Worm (Caenorhabditis elegans): ENCODE results near the gene insc-1.

The insc-1 gene

ce11 chrII:7381142-7381611, 22.5 kb downstream of the insc-1 start, which contains the start of gene C07D10.5:
Gene C07D10.5 (plus strand): TSS chrII:7381561.
- TF ChIP-seq K02D7.2 (tag; optimal IDR thresholded peaks at IDR 0.05) (no peak), ceh-14 (tag; optimal IDR thresholded peaks at IDR 0.05) (no peak), unc-3 (GFP tag; conservative IDR thresholded peaks at IDR 0.05) (no peak), unc-3 (tag; optimal IDR thresholded peaks at IDR 0.05) (no peak), unc-55 (GFP tag; optimal IDR thresholded peaks at IDR 0.05) (no peak), dmd-4 (tag; optimal IDR thresholded peaks at IDR 0.05; ENCODE audit: borderline replicate concordance) (no peak), ama-1 (optimal IDR thresholded peaks at IDR 0.05) (no peak), nhr-232 (tag; optimal IDR thresholded peaks at IDR 0.05) (no peak)

- no peak for TF ChIP-seq fax-1 (tag; optimal IDR thresholded peaks at IDR 0.05)
- TF ChIP-seq unc-42 (tag; optimal IDR thresholded peaks at IDR 0.05) = no peak
- TF ChIP-seq F13H6.1 (tag; optimal IDR thresholded peaks at IDR 0.05) = no peak
- no peak for TF ChIP-seq dmd-4 (tag; optimal IDR thresholded peaks at IDR 0.05; ENCODE audit: borderline replicate concordance)
- TF ChIP-seq ets-4 (tag; optimal IDR thresholded peaks at IDR 0.05) = no peak
- no peak for TF ChIP-seq eyg-1 (tag; optimal IDR thresholded peaks at IDR 0.05)
- TF ChIP-seq pha-2 (tag; optimal IDR thresholded peaks at IDR 0.05) = no peak
- TF ChIP-seq K09A11.1 (tag; optimal IDR thresholded peaks at IDR 0.05; ENCODE audit: insufficient read depth) = no peak
- TF ChIP-seq ceh-18 (tag; optimal IDR thresholded peaks at IDR 0.05) = no peak
- TF ChIP-seq unc-55 (GFP tag; optimal IDR thresholded peaks at IDR 0.05) = no peak
- TF ChIP-seq fkh-10 (GFP tag; optimal IDR thresholded peaks at IDR 0.05) = no peak
- TF ChIP-seq zip-5 (tag; optimal IDR thresholded peaks at IDR 0.05) = no peak
- TF ChIP-seq nfya-1 (tag; optimal IDR thresholded peaks at IDR 0.05) = no peak
- TF ChIP-seq hlh-30 (tag; optimal IDR thresholded peaks at IDR 0.05; ENCODE audit: insufficient read depth) = no peak
- no peak for TF ChIP-seq ama-1 (optimal IDR thresholded peaks at IDR 0.05)
These were observed 23.3 kb downstream of the insc-1 start for ce11 chrII:7381947-7382346.

- TF ChIP-seq ztf-16 (tag; optimal IDR thresholded peaks at IDR 0.05) (no peak), ama-1 (optimal IDR thresholded peaks at IDR 0.05) (no peak), zip-5 (tag; optimal IDR thresholded peaks at IDR 0.05) (no peak), nhr-232 (tag; optimal IDR thresholded peaks at IDR 0.05) (no peak), unc-55 (GFP tag; optimal IDR thresholded peaks at IDR 0.05) (no peak), K02D7.2 (tag; optimal IDR thresholded peaks at IDR 0.05) (no peak), hlh-15 (tag; optimal IDR thresholded peaks at IDR 0.05) (no peak), eyg-1 (tag; optimal IDR thresholded peaks at IDR 0.05) (no peak), hlh-30 (tag; optimal IDR thresholded peaks at IDR 0.05; ENCODE audit: insufficient read depth) (no peak), gmeb-2 (tag; optimal IDR thresholded peaks at IDR 0.05) (no peak), sdc-2 (tag; optimal IDR thresholded peaks at IDR 0.05) (no peak), ahr-1 (tag; optimal IDR thresholded peaks at IDR 0.05) (no peak), unc-3 (GFP tag; conservative IDR thresholded peaks at IDR 0.05) (no peak), unc-3 (tag; optimal IDR thresholded peaks at IDR 0.05) (no peak), rnt-1 (tag; optimal IDR thresholded peaks at IDR 0.05) (no peak), hlh-8 (tag; optimal IDR thresholded peaks at IDR 0.05) (no peak), nfya-1 (tag; optimal IDR thresholded peaks at IDR 0.05) (no peak)
These were observed 26.7 kb downstream of the insc-1 start, which contains the start of gene sre-3 for ce11 chrII:7385442-7385841. Gene sre-3 (plus strand): TSS chrII:7385742.

- TF ChIP-seq lim-6 (tag; optimal IDR thresholded peaks at IDR 0.05) (no peak), K02D7.2 (tag; optimal IDR thresholded peaks at IDR 0.05) (no peak), hlh-15 (tag; optimal IDR thresholded peaks at IDR 0.05) (no peak), tbx-7 (tag; optimal IDR thresholded peaks at IDR 0.05) (no peak), fax-1 (tag; optimal IDR thresholded peaks at IDR 0.05) (no peak), pha-2 (tag; optimal IDR thresholded peaks at IDR 0.05) (no peak), nhr-232 (tag; optimal IDR thresholded peaks at IDR 0.05) (no peak), dve-1 (tag; optimal IDR thresholded peaks at IDR 0.05) (no peak), ceh-2 (tag; optimal IDR thresholded peaks at IDR 0.05) (no peak), F13H6.1 (tag; optimal IDR thresholded peaks at IDR 0.05) (no peak)
These were observed 31.6 kb downstream of the insc-1 start for ce11 chrII:7390335-7390734.

- TF ChIP-seq pax-1 (tag; optimal IDR thresholded peaks at IDR 0.05) = no peak
- TF ChIP-seq ceh-2 (tag; optimal IDR thresholded peaks at IDR 0.05) = no peak
- TF ChIP-seq hlh-6 (tag; optimal IDR thresholded peaks at IDR 0.05) = no peak
- no peak for TF ChIP-seq ceh-30 (tag; optimal IDR thresholded peaks at IDR 0.05)
- TF ChIP-seq unc-55 (GFP tag; optimal IDR thresholded peaks at IDR 0.05) = peak; percentile 32
- TF ChIP-seq ceh-22 (tag; optimal IDR thresholded peaks at IDR 0.05) = no peak
- no peak for TF ChIP-seq zip-5 (tag; optimal IDR thresholded peaks at IDR 0.05)
- no peak for TF ChIP-seq F13H6.1 (tag; optimal IDR thresholded peaks at IDR 0.05)
- no peak for TF ChIP-seq ceh-19 (GFP tag; optimal IDR thresholded peaks at IDR 0.05)
- TF ChIP-seq Y22D7AL.16 (tag; optimal IDR thresholded peaks at IDR 0.05) = no peak
- TF ChIP-seq unc-42 (tag; optimal IDR thresholded peaks at IDR 0.05) = no peak
- no peak for TF ChIP-seq mec-3 (tag; optimal IDR thresholded peaks at IDR 0.05; ENCODE audit: borderline replicate concordance)
- TF ChIP-seq ceh-31 (tag; optimal IDR thresholded peaks at IDR 0.05) = peak; percentile 31
- peak; percentile 31 for TF ChIP-seq dve-1 (tag; optimal IDR thresholded peaks at IDR 0.05)
- TF ChIP-seq pqm-1 (tag; optimal IDR thresholded peaks at IDR 0.05) = no peak
- no peak for TF ChIP-seq ahr-1 (tag; optimal IDR thresholded peaks at IDR 0.05)
- no peak for TF ChIP-seq pag-3 (tag; optimal IDR thresholded peaks at IDR 0.05; ENCODE audit: borderline replicate concordance)
- no peak for TF ChIP-seq ttx-3 (tag; optimal IDR thresholded peaks at IDR 0.05)
- TF ChIP-seq sox-4 (tag; optimal IDR thresholded peaks at IDR 0.05) = no peak
These were observed 33.5 kb downstream of the insc-1 start for ce11 chrII:7392052-7392694.
